Worm (Caenorhabditis elegans): ENCODE data around the gene srb-1.

DNA sequence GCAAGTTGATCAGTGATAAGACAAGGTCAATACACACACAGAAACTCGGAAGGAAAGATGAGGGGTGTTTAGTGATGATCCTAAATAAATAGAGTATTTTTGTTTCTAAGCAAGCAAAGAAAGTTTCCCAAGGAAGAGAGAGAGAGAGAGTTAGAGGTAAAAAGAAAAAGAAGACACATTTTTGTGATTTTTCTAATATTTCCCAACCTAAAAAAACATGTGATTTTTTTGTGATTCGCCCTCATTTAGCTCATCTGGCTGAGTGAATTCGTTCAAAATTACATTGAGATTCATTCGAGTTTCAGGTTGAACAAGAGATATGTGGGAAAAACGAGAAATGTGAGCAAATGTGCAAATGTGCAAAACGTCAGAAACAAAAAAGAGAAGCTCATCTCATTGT, 20.0 kb downstream of the srb-1 start, which contains the start of gene srb-16:
- TF ChIP-seq B0310.2 (tag; optimal IDR thresholded peaks at IDR 0.05) (no peak), ama-1 (optimal IDR thresholded peaks at IDR 0.05) (no peak), hmg-4 (GFP tag; optimal IDR thresholded peaks at IDR 0.05) (no peak), hnd-1 (tag; optimal IDR thresholded peaks at IDR 0.05) (no peak), F13C5.2 (tag; optimal IDR thresholded peaks at IDR 0.05) (no peak), tra-4 (tag; optimal IDR thresholded peaks at IDR 0.05) (no peak), ceh-13 (GFP tag; optimal IDR thresholded peaks at IDR 0.05) (no peak), flt-1 (GFP tag; IDR thresholded peaks at IDR 0.05) (no peak), ceh-36 (tag; optimal IDR thresholded peaks at IDR 0.05) (no peak), tbx-11 (GFP tag; IDR thresholded peaks at IDR 0.05) (no peak), ets-7 (tag; optimal IDR thresholded peaks at IDR 0.05) (no peak), sea-1 (GFP tag; conservative IDR thresholded peaks at IDR 0.05) (no peak), hmbx-1 (tag; optimal IDR thresholded peaks at IDR 0.05) (no peak), tbx-37 (GFP tag; conservative IDR thresholded peaks at IDR 0.05) (no peak)

Data from whole organism, early embryonic.